Worm (Caenorhabditis elegans) whole organism, mixed stage, embryonic: ENCODE results near the gene F10D7.5.

Source experiments
- lin-13 ChIP-seq: fragments of 150-350 bp; optimal IDR thresholded peaks from 2 replicates; lab custom pipeline; 2014; ENCODE audit warnings: missing biosample characterization, missing genetic modification characterization
- lsy-2 ChIP-seq: fragments of 150-350 bp; optimal IDR thresholded peaks from 2 replicates; lab custom pipeline; 2014; ENCODE audit warnings: missing biosample characterization, missing genetic modification characterization
- sptf-1 ChIP-seq: sonication (generic microtip); optimal IDR thresholded peaks from 2 replicates; lab custom pipeline; 2017; ENCODE audit warnings: mild to moderate bottlenecking, missing genetic modification characterization, moderate library complexity, missing compliant biosample characterization
- unc-120 ChIP-seq: sonication (generic microtip); optimal IDR thresholded peaks from 2 replicates; lab custom pipeline; 2017; ENCODE audit warnings: missing genetic modification characterization, missing compliant biosample characterization; ENCODE audit not compliant: poor library complexity, severe bottlenecking

ce11 chrX:17363491-17363890 lies 27.9 kb downstream of the F10D7.5 start:
- TF ChIP-seq lin-13: no peak
- TF ChIP-seq sptf-1 (tag; lab: Kevin White, UChicago): no peak
- no peak for TF ChIP-seq unc-120 (tag; lab: Kevin White, UChicago)
- no peak for TF ChIP-seq lsy-2 (tag; lab: Kevin White, UChicago)
